Fruit fly (Drosophila melanogaster): ENCODE measurements around the gene Arv1.

- no peak for TF ChIP-seq CG8478 (optimal IDR thresholded peaks at IDR 0.05)
- no peak for TF ChIP-seq CTCF (optimal IDR thresholded peaks at IDR 0.05)
Measured at dm6 chr3L:21573831-21574230, 44.7 kb upstream of the Arv1 start, which contains the start of gene EMC10.
